Fruit fly (Drosophila melanogaster) whole organism, pupa: Measurements from ENCODE around the gene PIG-P.
A peak's percentile ranks its signal among the peaks of the same experiment; 100 is the strongest.

ENCODE experiments used
- CG10348 ChIP-seq: fragments of 200-800 bp; sonication (Bioruptor generic); IDR thresholded peaks from 2 replicates; pipeline ENCODE4 v1.3.6; 2022; ENCODE audit warnings: missing biosample characterization, missing genetic modification characterization
- CG12605 ChIP-seq: fragments of 200-800 bp; sonication (Bioruptor generic); IDR thresholded peaks from 2 replicates; pipeline ENCODE4 v1.3.6; 2022; ENCODE audit warnings: missing biosample characterization, missing genetic modification characterization
- CG13204 ChIP-seq: fragments of 200-800 bp; sonication (Bioruptor generic); optimal IDR thresholded peaks from 2 replicates; lab custom pipeline; 2018; ENCODE audit warnings: missing biosample characterization, mild to moderate bottlenecking, missing genetic modification characterization, moderate library complexity
- CG14655 ChIP-seq: fragments of 200-800 bp; sonication (Bioruptor generic); optimal IDR thresholded peaks from 3 replicates; lab custom pipeline; 2017; ENCODE audit warnings: mild to moderate bottlenecking, missing biosample characterization, missing genetic modification reagents, missing genetic modification characterization
- CG15710 ChIP-seq: fragments of 200-800 bp; sonication (Bioruptor generic); optimal IDR thresholded peaks from 2 replicates; lab custom pipeline; 2018; ENCODE audit warnings: missing biosample characterization, mild to moderate bottlenecking, missing genetic modification characterization, moderate library complexity
- CG17806 ChIP-seq: fragments of 200-800 bp; sonication (Bioruptor generic); optimal IDR thresholded peaks from 2 replicates; lab custom pipeline; 2018; ENCODE audit warnings: missing biosample characterization, mild to moderate bottlenecking, missing genetic modification characterization, moderate library complexity
- CG32121 ChIP-seq: fragments of 200-800 bp; sonication (Bioruptor generic); IDR thresholded peaks from 2 replicates; pipeline ENCODE4 v1.3.6; 2022; ENCODE audit warnings: missing biosample characterization, missing genetic modification characterization
- CG34367 ChIP-seq: fragments of 200-800 bp; sonication (Bioruptor generic); optimal IDR thresholded peaks from 2 replicates; lab custom pipeline; 2018; ENCODE audit warnings: missing biosample characterization, mild to moderate bottlenecking, missing genetic modification characterization
- CG4496 ChIP-seq: fragments of 200-800 bp; sonication (Bioruptor generic); IDR thresholded peaks from 3 replicates; pipeline ENCODE4 v1.3.6; 2022; ENCODE audit warnings: missing biosample characterization, missing genetic modification characterization
- CG8159 ChIP-seq: fragments of 200-800 bp; sonication (Bioruptor generic); optimal IDR thresholded peaks from 3 replicates; lab custom pipeline; 2018; ENCODE audit warnings: missing biosample characterization, mild to moderate bottlenecking, missing genetic modification characterization, moderate library complexity
- CG8301 ChIP-seq: fragments of 200-800 bp; sonication (Bioruptor generic); optimal IDR thresholded peaks from 2 replicates; lab custom pipeline; 2018; ENCODE audit warnings: missing biosample characterization, mild to moderate bottlenecking, missing genetic modification characterization
- CG9948 ChIP-seq: fragments of 200-800 bp; sonication (Bioruptor generic); optimal IDR thresholded peaks from 2 replicates; lab custom pipeline; 2018; ENCODE audit warnings: missing biosample characterization, mild to moderate bottlenecking, missing genetic modification characterization, moderate library complexity
- D1 ChIP-seq: fragments of 200-800 bp; sonication (Bioruptor generic); optimal IDR thresholded peaks from 2 replicates; lab custom pipeline; 2018; ENCODE audit warnings: missing biosample characterization, mild to moderate bottlenecking, missing genetic modification characterization, moderate library complexity
- EcR ChIP-seq: fragments of 200-800 bp; sonication (Bioruptor generic); optimal IDR thresholded peaks from 3 replicates; lab custom pipeline; 2019; ENCODE audit warnings: missing biosample characterization, missing genetic modification characterization, mild to moderate bottlenecking, moderate library complexity, missing genetic modification reagents
- Ets98B ChIP-seq: fragments of 200-800 bp; sonication (Bioruptor generic); IDR thresholded peaks from 2 replicates; pipeline ENCODE4 v1.3.6; 2022; ENCODE audit warnings: missing biosample characterization, missing genetic modification characterization
- Pif1A ChIP-seq: fragments of 200-800 bp; sonication (Bioruptor generic); optimal IDR thresholded peaks from 3 replicates; lab custom pipeline; 2016; ENCODE audit warnings: missing biosample characterization, missing genetic modification characterization
- Pif1B ChIP-seq: fragments of 200-800 bp; sonication (Bioruptor generic); optimal IDR thresholded peaks from 3 replicates; lab custom pipeline; 2016; ENCODE audit warnings: missing biosample characterization, missing genetic modification characterization
- Snoo ChIP-seq: fragments of 200-800 bp; sonication (Bioruptor generic); optimal IDR thresholded peaks from 3 replicates; lab custom pipeline; 2017; ENCODE audit warnings: missing biosample characterization, mild to moderate bottlenecking, missing genetic modification characterization, inconsistent platforms
- fd96Ca ChIP-seq: fragments of 200-800 bp; sonication (Bioruptor generic); IDR thresholded peaks from 3 replicates; pipeline ENCODE4 v1.3.6; 2022; ENCODE audit warnings: missing biosample characterization, missing genetic modification characterization
- gl ChIP-seq: fragments of 200-800 bp; sonication (Bioruptor generic); optimal IDR thresholded peaks from 2 replicates; lab custom pipeline; 2018; ENCODE audit warnings: missing biosample characterization, mild to moderate bottlenecking, missing genetic modification characterization
- rn ChIP-seq: fragments of 200-800 bp; sonication (Bioruptor generic); IDR thresholded peaks from 2 replicates; pipeline ENCODE4 v1.3.6; 2022; ENCODE audit warnings: missing biosample characterization, missing genetic modification characterization

Gene PIG-P

DNA sequence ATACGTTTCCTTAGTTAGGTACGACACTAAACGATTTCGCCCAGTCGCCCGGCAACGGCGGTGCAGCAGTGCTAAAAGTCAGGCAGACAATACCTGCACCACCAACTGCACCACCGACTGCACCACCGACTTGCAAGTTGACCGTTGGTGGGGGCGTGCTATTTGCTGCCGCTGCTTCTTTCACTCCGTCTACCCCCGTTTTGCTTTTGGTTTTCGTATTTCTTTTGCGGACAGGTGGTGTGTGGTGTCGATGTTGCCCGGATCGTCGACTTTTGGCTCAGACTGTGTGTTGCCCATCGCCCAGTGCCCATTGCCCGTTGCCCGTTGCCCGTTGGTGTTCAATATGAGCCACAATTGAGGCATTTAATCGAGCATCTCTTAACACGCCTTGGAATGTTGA, 6.7 kb upstream of the PIG-P start:
- peak; percentile 66 for TF ChIP-seq CG13204 (GFP tag; lab: Kevin White, UChicago)
- TF ChIP-seq CG10348 (GFP tag; lab: Robert Waterston, UW), result no peak

DNA sequence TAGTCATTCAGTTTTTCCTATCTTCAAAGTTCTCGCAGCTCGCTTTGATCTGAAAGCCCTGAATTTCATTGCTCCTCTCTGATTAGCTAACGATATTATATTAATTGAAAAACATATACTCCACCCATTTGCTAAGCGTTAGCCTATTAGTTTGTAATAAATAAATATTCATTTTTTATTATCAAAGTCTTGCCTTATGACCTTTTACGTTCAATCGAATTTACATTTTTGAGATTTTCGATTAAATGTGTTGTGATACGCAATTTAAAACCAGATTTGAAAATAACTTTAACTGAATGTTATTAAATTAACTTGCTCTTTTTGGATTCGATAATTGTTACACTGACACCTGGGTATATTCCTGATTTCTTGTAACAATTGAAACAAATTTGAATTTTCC, 4.9 kb upstream of the PIG-P start, which contains the start of gene CG14551:
Gene CG14551 (minus strand): TSS at position 101 of the 400 bp plus-strand sequence.
- TF ChIP-seq CG4496 (GFP tag; lab: Robert Waterston, UW) (no peak), CG9948 (tag; lab: Kevin White, UChicago) (no peak)
- TF ChIP-seq, all 21 proteins: peak for 0

DNA sequence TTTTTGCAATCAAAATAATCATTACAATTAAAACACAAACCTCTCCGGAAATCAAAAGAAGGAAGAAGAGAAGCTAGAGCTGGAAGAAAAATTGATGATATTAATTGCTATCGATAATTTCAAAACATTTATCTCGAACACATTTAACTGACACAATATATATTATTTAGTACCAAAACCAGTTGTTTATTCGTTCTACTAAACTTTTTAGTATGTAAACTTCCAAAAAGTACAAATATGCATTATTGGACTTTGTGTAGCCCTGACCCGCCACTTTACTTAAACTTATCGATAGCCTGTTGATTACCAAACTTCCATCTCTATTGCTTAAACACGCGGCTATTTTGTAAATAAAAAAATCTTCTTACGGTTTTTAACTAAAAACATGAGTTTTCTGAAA, 1.2 kb upstream of the PIG-P start, which contains the start of the genes RpL34a and Trmt61:
Gene RpL34a (minus strand): TSS at position 73 of the 400 bp plus-strand sequence.
Gene Trmt61 (plus strand): TSS at position 302 of the 400 bp plus-strand sequence.
- no peak for TF ChIP-seq EcR (GFP tag; lab: Kevin White, UChicago)
- TF ChIP-seq CG14655, result no peak
- peak; percentile 57 for TF ChIP-seq gl
- TF ChIP-seq Pif1B (GFP tag; lab: Kevin White, UChicago), result peak; percentile 52
- peak; percentile 12 for TF ChIP-seq CG13204 (GFP tag; lab: Kevin White, UChicago)
- peak; percentile 36 for TF ChIP-seq CG17806 (tag; lab: Kevin White, UChicago)
- no peak for TF ChIP-seq rn (GFP tag; lab: Robert Waterston, UW)
- TF ChIP-seq CG10348 (GFP tag; lab: Robert Waterston, UW), result no peak
- peak; percentile 60 for TF ChIP-seq CG8159 (tag; lab: Kevin White, UChicago)
- no peak for TF ChIP-seq D1 (tag; lab: Kevin White, UChicago)
- TF ChIP-seq fd96Ca (GFP tag; lab: Robert Waterston, UW), result no peak
- TF ChIP-seq Snoo (tag; lab: Kevin White, UChicago), result peak; percentile 86
- peak; percentile 77 for TF ChIP-seq Pif1A (GFP tag; lab: Kevin White, UChicago)
- TF ChIP-seq CG34367 (tag; lab: Kevin White, UChicago), result peak; percentile 70
- peak; percentile 66 for TF ChIP-seq CG15710 (tag; lab: Kevin White, UChicago)
- peak; percentile 58 for TF ChIP-seq CG8301 (tag; lab: Kevin White, UChicago)
- peak; percentile 71; the same call in 2 of the 3 replicates for TF ChIP-seq CG4496 (GFP tag; lab: Robert Waterston, UW)
- TF ChIP-seq CG12605 (GFP tag; lab: Robert Waterston, UW), result peak; percentile 68; the same call in 1 of the 2 replicates
- peak; percentile 42; the same call in 1 of the 2 replicates for TF ChIP-seq Ets98B (GFP tag; lab: Robert Waterston, UW)
- peak; percentile 52; the same call in 1 of the 2 replicates for TF ChIP-seq CG32121 (GFP tag; lab: Robert Waterston, UW)
- peak; percentile 32 for TF ChIP-seq CG9948 (tag; lab: Kevin White, UChicago)
- TF ChIP-seq, all 21 proteins: peak for 15

DNA sequence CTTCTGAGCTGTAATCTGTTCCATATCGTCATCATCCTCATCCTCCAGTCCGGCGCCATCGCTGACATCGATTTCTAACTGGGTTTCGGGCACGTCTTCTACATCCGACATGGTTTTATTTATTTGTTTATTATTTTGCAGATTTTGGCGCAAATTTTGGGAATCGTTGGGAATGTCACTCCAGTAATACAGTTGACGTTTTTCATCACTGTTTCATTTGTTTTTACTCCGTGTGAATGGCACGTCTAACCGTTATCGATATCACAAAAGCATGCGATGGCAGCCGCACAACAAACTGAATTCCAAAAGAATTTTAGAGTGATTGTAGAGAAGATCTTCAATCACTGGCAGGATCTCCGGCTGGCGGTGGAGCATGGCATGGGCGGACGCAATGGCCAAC, 1.6 kb downstream of the PIG-P start, which contains the start of the genes Sld5 and CG14543:
Gene Sld5 (minus strand): TSS at position 167 of the 400 bp plus-strand sequence.
Gene CG14543 (plus strand): TSS at position 250 of the 400 bp plus-strand sequence.
- TF ChIP-seq fd96Ca (GFP tag; lab: Robert Waterston, UW) (no peak), CG14655 (no peak), CG8301 (tag; lab: Kevin White, UChicago) (no peak), Snoo (tag; lab: Kevin White, UChicago) (no peak), CG34367 (tag; lab: Kevin White, UChicago) (no peak), CG9948 (tag; lab: Kevin White, UChicago) (no peak), Ets98B (GFP tag; lab: Robert Waterston, UW) (no peak), CG10348 (GFP tag; lab: Robert Waterston, UW) (no peak), gl (no peak), rn (GFP tag; lab: Robert Waterston, UW) (no peak), CG15710 (tag; lab: Kevin White, UChicago) (no peak), CG8159 (tag; lab: Kevin White, UChicago) (no peak), CG4496 (GFP tag; lab: Robert Waterston, UW) (no peak), Pif1B (GFP tag; lab: Kevin White, UChicago) (no peak), CG12605 (GFP tag; lab: Robert Waterston, UW) (no peak), Pif1A (GFP tag; lab: Kevin White, UChicago) (no peak), EcR (GFP tag; lab: Kevin White, UChicago) (no peak), D1 (tag; lab: Kevin White, UChicago) (no peak)

DNA sequence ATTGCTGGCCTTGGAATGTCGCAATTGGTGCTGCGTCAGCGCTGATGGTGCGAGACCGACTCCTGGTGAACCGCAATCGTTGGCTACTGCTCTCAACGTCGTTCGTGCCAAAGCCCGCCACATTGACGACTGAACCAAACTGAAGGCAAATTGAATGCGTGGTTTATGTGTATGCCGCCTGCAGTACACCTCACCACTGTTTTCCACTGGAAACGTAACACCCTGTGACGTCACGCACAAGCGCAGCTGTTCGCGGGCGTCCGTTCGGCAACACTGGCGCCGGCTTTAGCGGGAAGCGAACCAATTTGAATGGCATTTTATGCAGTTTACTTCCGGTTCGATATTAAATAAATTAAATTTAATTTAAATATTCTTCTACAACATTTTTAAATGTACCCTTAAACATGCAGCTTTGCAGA, 2.8 kb downstream of the PIG-P start, which contains the start of gene Cmpk:
Gene Cmpk (minus strand): TSS at position 225 of the 419 bp plus-strand sequence.
- TF ChIP-seq Pif1B (GFP tag; lab: Kevin White, UChicago) (no peak), CG10348 (GFP tag; lab: Robert Waterston, UW) (no peak), CG14655 (no peak), fd96Ca (GFP tag; lab: Robert Waterston, UW) (no peak; the same call in 2 of the 3 replicates), Ets98B (GFP tag; lab: Robert Waterston, UW) (peak; percentile 70), CG34367 (tag; lab: Kevin White, UChicago) (peak; percentile 14), gl (peak; percentile 47), CG17806 (tag; lab: Kevin White, UChicago) (no peak), CG32121 (GFP tag; lab: Robert Waterston, UW) (peak; percentile 64), CG8159 (tag; lab: Kevin White, UChicago) (peak; percentile 47), CG4496 (GFP tag; lab: Robert Waterston, UW) (peak; percentile 59; the same call in 1 of the 3 replicates), CG8301 (tag; lab: Kevin White, UChicago) (no peak), rn (GFP tag; lab: Robert Waterston, UW) (no peak), EcR (GFP tag; lab: Kevin White, UChicago) (peak; percentile 66), CG13204 (GFP tag; lab: Kevin White, UChicago) (no peak), Snoo (tag; lab: Kevin White, UChicago) (peak; percentile 83), CG15710 (tag; lab: Kevin White, UChicago) (peak; percentile 33), CG12605 (GFP tag; lab: Robert Waterston, UW) (peak; percentile 53; the same call in 1 of the 2 replicates), D1 (tag; lab: Kevin White, UChicago) (no peak), CG9948 (tag; lab: Kevin White, UChicago) (peak; percentile 1), Pif1A (GFP tag; lab: Kevin White, UChicago) (no peak)
